Worm (Caenorhabditis elegans) whole organism, young adult: Measurements from ENCODE around the gene C14A4.9.
A peak's percentile ranks its signal among the peaks of the same experiment; 100 is the strongest.

ENCODE experiments used
- B0019.2 ChIP-seq: fragments of 200-800 bp; sonication (Bioruptor generic); conservative IDR thresholded peaks from 2 replicates; pipeline ENCODE4 v1.3.6; 2022; ENCODE audit warnings: missing genetic modification reagents, missing genetic modification characterization, missing compliant biosample characterization
- B0035.1 ChIP-seq: sonication (generic microtip); optimal IDR thresholded peaks from 2 replicates; lab custom pipeline; 2016; ENCODE audit warnings: missing genetic modification characterization, mild to moderate bottlenecking, missing compliant biosample characterization, missing genotype, missing genetic modification reagents
- F22D6.2 ChIP-seq: sonication (generic microtip); optimal IDR thresholded peaks from 2 replicates; lab custom pipeline; 2016; ENCODE audit warnings: mild to moderate bottlenecking, missing genetic modification characterization, missing compliant biosample characterization
- F23B12.7 ChIP-seq: sonication (generic microtip); optimal IDR thresholded peaks from 2 replicates; lab custom pipeline; 2017; ENCODE audit warnings: missing genetic modification characterization, mild to moderate bottlenecking, missing compliant biosample characterization, antibody characterized with exemption, moderate library complexity; ENCODE audit not compliant: insufficient read depth
- F39B2.1 ChIP-seq: fragments of 200-800 bp; sonication (Bioruptor generic); IDR thresholded peaks from 2 replicates; pipeline ENCODE4 v1.3.6; 2022; ENCODE audit warnings: missing genetic modification reagents, missing genetic modification characterization, missing compliant biosample characterization
- F52B5.7 ChIP-seq: sonication (generic microtip); optimal IDR thresholded peaks from 2 replicates; lab custom pipeline; 2016; ENCODE audit warnings: mild to moderate bottlenecking, missing genetic modification characterization, missing compliant biosample characterization
- K12H6.12 ChIP-seq: fragments of 200-800 bp; sonication (Bioruptor generic); optimal IDR thresholded peaks from 2 replicates; lab custom pipeline; 2018; ENCODE audit warnings: mild to moderate bottlenecking, missing genetic modification characterization, missing compliant biosample characterization
- T26A5.8 ChIP-seq: sonication (generic microtip); optimal IDR thresholded peaks from 2 replicates; lab custom pipeline; 2016; ENCODE audit warnings: missing genetic modification characterization, missing compliant biosample characterization
- Y53G8AR.9 ChIP-seq: fragments of 200-800 bp; sonication (Bioruptor generic); conservative IDR thresholded peaks from 2 replicates; pipeline ENCODE4 v1.3.6; 2022; ENCODE audit warnings: missing genetic modification reagents, missing genetic modification characterization, missing compliant biosample characterization
- Y56A3A.18 ChIP-seq: fragments of 200-800 bp; sonication (Bioruptor generic); IDR thresholded peaks from 2 replicates; pipeline ENCODE4 v1.3.6; 2022; ENCODE audit warnings: missing genetic modification reagents, missing genetic modification characterization, missing compliant biosample characterization
- Y67H2A.10 ChIP-seq: fragments of 200-800 bp; sonication (Bioruptor generic); conservative IDR thresholded peaks from 2 replicates; pipeline ENCODE4 v1.3.6; 2022; ENCODE audit warnings: missing genetic modification reagents, missing genetic modification characterization, missing compliant biosample characterization
- ZK185.1 ChIP-seq: sonication (generic microtip); optimal IDR thresholded peaks from 2 replicates; lab custom pipeline; 2016; ENCODE audit warnings: mild to moderate bottlenecking, missing genetic modification characterization, missing compliant biosample characterization; ENCODE audit not compliant: poor library complexity, severe bottlenecking
- akir-1 ChIP-seq: fragments of 200-800 bp; sonication (Bioruptor generic); optimal IDR thresholded peaks from 2 replicates; lab custom pipeline; 2018; ENCODE audit warnings: mild to moderate bottlenecking, missing genetic modification characterization, moderate library complexity, missing compliant biosample characterization
- aptf-2 ChIP-seq: fragments of 200-800 bp; sonication (Bioruptor generic); conservative IDR thresholded peaks from 2 replicates; pipeline ENCODE4 v1.3.6; 2022; ENCODE audit warnings: missing genetic modification reagents, missing genetic modification characterization, missing compliant biosample characterization
- aptf-3 ChIP-seq: fragments of 200-800 bp; sonication (Bioruptor generic); IDR thresholded peaks from 2 replicates; pipeline ENCODE4 v1.3.6; 2022; ENCODE audit warnings: missing genetic modification characterization, missing compliant biosample characterization
- atf-7 ChIP-seq: sonication (generic microtip); optimal IDR thresholded peaks from 2 replicates; lab custom pipeline; 2017; ENCODE audit warnings: mild to moderate bottlenecking, missing genetic modification characterization, missing compliant biosample characterization
- bed-1 ChIP-seq: fragments of 200-800 bp; sonication (Bioruptor generic); IDR thresholded peaks from 2 replicates; pipeline ENCODE4 v1.3.6; 2022; ENCODE audit warnings: missing genetic modification reagents, missing genetic modification characterization, missing compliant biosample characterization
- bed-2 ChIP-seq: fragments of 200-800 bp; sonication (Bioruptor generic); IDR thresholded peaks from 2 replicates; pipeline ENCODE4 v1.3.6; 2022; ENCODE audit warnings: missing genetic modification reagents, missing genetic modification characterization, missing compliant biosample characterization
- cebp-2 ChIP-seq: fragments of 200-800 bp; sonication (Bioruptor generic); IDR thresholded peaks from 2 replicates; pipeline ENCODE4 v1.3.6; 2022; ENCODE audit warnings: missing genetic modification characterization, missing compliant biosample characterization
- ceh-27 ChIP-seq: fragments of 200-800 bp; sonication (Bioruptor generic); optimal IDR thresholded peaks from 2 replicates; lab custom pipeline; 2018; ENCODE audit warnings: mild to moderate bottlenecking, missing genetic modification characterization, moderate library complexity, missing compliant biosample characterization
- ceh-58 ChIP-seq: fragments of 200-800 bp; sonication (Bioruptor generic); IDR thresholded peaks from 2 replicates; pipeline ENCODE4 v1.3.6; 2022; ENCODE audit warnings: missing genetic modification characterization, missing compliant biosample characterization
- ceh-79 ChIP-seq: sonication (generic microtip); optimal IDR thresholded peaks from 2 replicates; lab custom pipeline; 2017; ENCODE audit warnings: mild to moderate bottlenecking, missing genetic modification characterization, missing compliant biosample characterization
- die-1 ChIP-seq: sonication (generic microtip); optimal IDR thresholded peaks from 2 replicates; lab custom pipeline; 2016; ENCODE audit warnings: missing genotype, mild to moderate bottlenecking, missing genetic modification characterization, missing compliant biosample characterization
- dox-1 ChIP-seq: fragments of 200-800 bp; sonication (Bioruptor generic); IDR thresholded peaks from 2 replicates; pipeline ENCODE4 v1.3.6; 2022; ENCODE audit warnings: missing genetic modification reagents, missing genetic modification characterization, missing compliant biosample characterization
- dpff-1 ChIP-seq: sonication (generic microtip); optimal IDR thresholded peaks from 2 replicates; lab custom pipeline; 2017; ENCODE audit warnings: mild to moderate bottlenecking, missing genetic modification characterization, missing compliant biosample characterization
- egl-18 ChIP-seq: fragments of 200-800 bp; sonication (Bioruptor generic); IDR thresholded peaks from 2 replicates; pipeline ENCODE4 v1.3.6; 2022; ENCODE audit warnings: missing genetic modification reagents, missing genetic modification characterization, missing compliant biosample characterization
- egrh-3 ChIP-seq: fragments of 200-800 bp; sonication (Bioruptor generic); IDR thresholded peaks from 2 replicates; pipeline ENCODE4 v1.3.6; 2022; ENCODE audit warnings: missing genetic modification reagents, missing genetic modification characterization, missing compliant biosample characterization
- him-1 ChIP-seq: sonication (generic microtip); optimal IDR thresholded peaks from 2 replicates; lab custom pipeline; 2016; ENCODE audit warnings: missing genotype, missing genetic modification reagents, missing genetic modification characterization, missing compliant biosample characterization
- hlh-12 ChIP-seq: sonication (generic microtip); optimal IDR thresholded peaks from 2 replicates; lab custom pipeline; 2016; ENCODE audit warnings: missing genetic modification characterization, missing compliant biosample characterization
- hlh-26 ChIP-seq: fragments of 200-800 bp; sonication (Bioruptor generic); conservative IDR thresholded peaks from 2 replicates; pipeline ENCODE4 v1.3.6; 2022; ENCODE audit warnings: missing genetic modification reagents, missing genetic modification characterization, missing compliant biosample characterization
- hsf-1 ChIP-seq: fragments of 200-800 bp; sonication (Bioruptor generic); IDR thresholded peaks from 2 replicates; pipeline ENCODE4 v1.3.6; 2022; ENCODE audit warnings: missing genetic modification reagents, missing genetic modification characterization, missing compliant biosample characterization
- let-607 ChIP-seq, 2 experiments: fragments of 200-800 bp in 1 of 2; sonication (Bioruptor generic) in 1 of 2; sonication (generic microtip) in 1 of 2; optimal IDR thresholded peaks; 2 replicates each; lab custom pipeline; 2016 to 2018; ENCODE audit warnings: mild to moderate bottlenecking in 2 of 2, missing compliant biosample characterization in 2 of 2, missing genetic modification characterization in 2 of 2, moderate library complexity in 2 of 2, missing genotype in 1 of 2
- lin-54 ChIP-seq: fragments of 200-800 bp; sonication (Bioruptor generic); optimal IDR thresholded peaks from 2 replicates; lab custom pipeline; 2018; ENCODE audit warnings: mild to moderate bottlenecking, missing genetic modification characterization, missing compliant biosample characterization
- lsl-1 ChIP-seq: fragments of 200-800 bp; sonication (Bioruptor generic); optimal IDR thresholded peaks from 2 replicates; lab custom pipeline; 2018; ENCODE audit warnings: mild to moderate bottlenecking, missing genetic modification characterization, moderate library complexity, missing compliant biosample characterization
- madf-10 ChIP-seq: sonication (generic microtip); optimal IDR thresholded peaks from 2 replicates; lab custom pipeline; 2016; ENCODE audit warnings: mild to moderate bottlenecking, missing genetic modification characterization, missing compliant biosample characterization
- madf-6 ChIP-seq: fragments of 200-800 bp; sonication (Bioruptor generic); IDR thresholded peaks from 2 replicates; pipeline ENCODE4 v1.3.6; 2022; ENCODE audit warnings: missing genetic modification reagents, missing genetic modification characterization, missing compliant biosample characterization
- nfya-1 ChIP-seq: sonication (generic microtip); optimal IDR thresholded peaks from 2 replicates; lab custom pipeline; 2017; ENCODE audit warnings: antibody characterized with exemption, missing compliant biosample characterization, missing genetic modification characterization, borderline replicate concordance; ENCODE audit not compliant: insufficient read depth
- nfya-2 ChIP-seq: fragments of 200-800 bp; sonication (Bioruptor generic); IDR thresholded peaks from 2 replicates; pipeline ENCODE4 v1.3.6; 2022; ENCODE audit warnings: missing genetic modification reagents, missing genetic modification characterization, missing compliant biosample characterization
- nhr-27 ChIP-seq: fragments of 200-800 bp; sonication (Bioruptor generic); optimal IDR thresholded peaks from 2 replicates; lab custom pipeline; 2018; ENCODE audit warnings: mild to moderate bottlenecking, missing genetic modification characterization, moderate library complexity, missing compliant biosample characterization
- nhr-80 ChIP-seq: sonication (generic microtip); optimal IDR thresholded peaks from 2 replicates; lab custom pipeline; 2016; ENCODE audit warnings: missing genetic modification characterization, missing compliant biosample characterization
- rcor-1 ChIP-seq: fragments of 200-800 bp; sonication (Bioruptor generic); IDR thresholded peaks from 2 replicates; pipeline ENCODE4 v1.3.6; 2022; ENCODE audit warnings: missing genetic modification reagents, missing genetic modification characterization, missing compliant biosample characterization
- repo-1 ChIP-seq: sonication (generic microtip); optimal IDR thresholded peaks from 2 replicates; lab custom pipeline; 2017; ENCODE audit warnings: mild to moderate bottlenecking, missing genetic modification characterization, missing compliant biosample characterization
- rpc-1 ChIP-seq, 2 experiments: fragments of 150-350 bp in 1 of 2; sonication (generic microtip) in 1 of 2; optimal IDR thresholded peaks; 2 replicates each; lab custom pipeline; 2014 to 2018; ENCODE audit warnings: missing biosample characterization in 1 of 2, missing genetic modification characterization in 1 of 2, missing genetic modification reagents in 1 of 2, missing genotype in 1 of 2
- sea-2 ChIP-seq: fragments of 200-800 bp; sonication (Bioruptor generic); IDR thresholded peaks from 2 replicates; pipeline ENCODE4 v1.3.6; 2022; ENCODE audit warnings: missing genetic modification characterization, missing compliant biosample characterization
- sptf-2 ChIP-seq: fragments of 200-800 bp; sonication (Bioruptor generic); optimal IDR thresholded peaks from 2 replicates; lab custom pipeline; 2018; ENCODE audit warnings: mild to moderate bottlenecking, missing genetic modification characterization, missing compliant biosample characterization
- tbx-9 ChIP-seq: sonication (generic microtip); optimal IDR thresholded peaks from 2 replicates; lab custom pipeline; 2016; ENCODE audit warnings: borderline replicate concordance, missing genetic modification characterization, inconsistent platforms, missing compliant biosample characterization
- ztf-26 ChIP-seq: sonication (generic microtip); optimal IDR thresholded peaks from 2 replicates; lab custom pipeline; 2017; ENCODE audit warnings: missing genetic modification characterization, missing compliant biosample characterization
- ztf-3 ChIP-seq: fragments of 200-800 bp; sonication (Bioruptor generic); optimal IDR thresholded peaks from 2 replicates; lab custom pipeline; 2018; ENCODE audit warnings: mild to moderate bottlenecking, missing genetic modification characterization, missing compliant biosample characterization

Gene C14A4.9

ce11 chrII:10563368-10563767 is 35.8 kb upstream of the C14A4.9 start, which contains the start of gene cdc-48.1 (continued):
- TF ChIP-seq nfya-1: no peak
- peak; percentile 99 for TF ChIP-seq ZK185.1
- TF ChIP-seq lin-54 (GFP tag; lab: Kevin White, UChicago): peak; percentile 100
- peak; percentile 91 for TF ChIP-seq bed-1
- TF ChIP-seq madf-10 (tag; lab: Kevin White, UChicago): peak; percentile 97
- TF ChIP-seq ztf-3: peak; percentile 96
- peak; percentile 89 for TF ChIP-seq die-1 (tag; lab: Kevin White, UChicago)
- TF ChIP-seq lsl-1 (GFP tag; lab: Kevin White, UChicago): peak; percentile 96
- peak; percentile 91; the same call in 1 of the 2 replicates for TF ChIP-seq cebp-2 (GFP tag; lab: Robert Waterston, UW)
- TF ChIP-seq madf-6: peak; percentile 99
- peak; percentile 100 for TF ChIP-seq dox-1 (GFP tag; lab: Robert Waterston, UW)
- TF ChIP-seq nfya-2 (GFP tag; lab: Robert Waterston, UW): peak; percentile 94
- TF ChIP-seq B0035.1: peak; percentile 95
- TF ChIP-seq bed-2 (GFP tag; lab: Robert Waterston, UW): peak; percentile 95
- peak; percentile 98 for TF ChIP-seq let-607 (tag; optimal IDR thresholded peaks at IDR 0.05; lab: Kevin White, UChicago)
- peak; percentile 95 for TF ChIP-seq F22D6.2 (tag; lab: Kevin White, UChicago)
- TF ChIP-seq K12H6.12 (tag; lab: Kevin White, UChicago): peak; percentile 100
- TF ChIP-seq Y53G8AR.9 (GFP tag; lab: Robert Waterston, UW): peak; percentile 100
- peak; percentile 99 for TF ChIP-seq atf-7 (tag; lab: Kevin White, UChicago)
- peak; percentile 20 for TF ChIP-seq sptf-2 (GFP tag; lab: Kevin White, UChicago)
- peak; percentile 90 for TF ChIP-seq aptf-2 (GFP tag; lab: Robert Waterston, UW)
- TF ChIP-seq Y56A3A.18 (GFP tag; lab: Robert Waterston, UW): peak; percentile 97
- TF ChIP-seq hlh-26 (GFP tag; lab: Robert Waterston, UW): no peak
- peak; percentile 83; the same call in 1 of the 2 replicates for TF ChIP-seq sea-2
- TF ChIP-seq repo-1 (tag; lab: Kevin White, UChicago): peak; percentile 98
- TF ChIP-seq rcor-1 (GFP tag; lab: Robert Waterston, UW): peak; percentile 99
- TF ChIP-seq hsf-1: peak; percentile 94
- peak; percentile 85 for TF ChIP-seq nhr-27 (tag; lab: Kevin White, UChicago)
- TF ChIP-seq ceh-27 (GFP tag; lab: Kevin White, UChicago): peak; percentile 100
- TF ChIP-seq him-1 (tag; lab: Kevin White, UChicago): peak; percentile 97
- 0 out of 2 replicates have a peak, but pooled peaks have one; percentile 88 for TF ChIP-seq ceh-58 (GFP tag; lab: Robert Waterston, UW)
- peak; percentile 11 for TF ChIP-seq dpff-1 (tag; lab: Kevin White, UChicago)
- peak; percentile 98 for TF ChIP-seq B0019.2 (GFP tag; lab: Robert Waterston, UW)
- peak; percentile 98 for TF ChIP-seq F52B5.7 (tag; lab: Kevin White, UChicago)
- TF ChIP-seq egrh-3: peak; percentile 64; the same call in 1 of the 2 replicates
- TF ChIP-seq akir-1 (GFP tag; lab: Kevin White, UChicago): peak; percentile 75
- peak; percentile 98 for TF ChIP-seq nhr-80 (tag; lab: Kevin White, UChicago)
- peak; percentile 94 for TF ChIP-seq F39B2.1 (GFP tag; lab: Robert Waterston, UW)
- peak; percentile 56 for TF ChIP-seq T26A5.8 (tag; lab: Kevin White, UChicago)
- peak; percentile 99 for TF ChIP-seq egl-18
- peak; percentile 99 for TF ChIP-seq ztf-26 (tag; lab: Kevin White, UChicago)
- peak; percentile 18 for TF ChIP-seq rpc-1 (optimal IDR thresholded peaks at IDR 0.05; lab: Kevin White, UChicago)
- peak; percentile 14 for TF ChIP-seq rpc-1 (tag; optimal IDR thresholded peaks at IDR 0.05; lab: Kevin White, UChicago)
- TF ChIP-seq Y67H2A.10 (GFP tag; lab: Robert Waterston, UW): peak; percentile 98
- TF ChIP-seq ceh-79 (tag; lab: Kevin White, UChicago): peak; percentile 88
- peak; percentile 99 for TF ChIP-seq F23B12.7 (tag; lab: Kevin White, UChicago)
- TF ChIP-seq aptf-3 (GFP tag; lab: Robert Waterston, UW): 0 out of 2 replicates have a peak, but pooled peaks have one; percentile 69
- TF ChIP-seq tbx-9 (tag; lab: Kevin White, UChicago): no peak
- TF ChIP-seq hlh-12 (tag; lab: Kevin White, UChicago): no peak
